Worm (Caenorhabditis elegans): ENCODE results near the gene E04F6.6.

DNA sequence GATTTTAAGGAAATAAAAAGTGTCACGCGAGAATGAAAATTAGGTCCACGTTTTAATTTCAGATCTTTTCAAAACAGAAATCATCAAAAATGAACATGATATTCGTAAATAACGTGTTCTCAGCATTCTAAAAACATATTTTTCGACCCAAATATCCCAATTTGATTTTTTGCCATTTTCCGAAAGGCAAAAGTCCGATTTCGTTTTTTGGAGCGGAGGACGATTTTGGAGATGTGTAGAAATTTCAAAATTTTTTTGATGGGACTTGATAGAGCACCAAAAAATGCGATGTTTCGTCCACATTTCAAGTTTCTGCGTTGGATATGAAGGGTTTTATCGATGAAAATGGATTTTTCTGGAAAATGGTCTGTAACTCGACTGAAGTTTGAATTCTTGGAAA, 31.3 kb upstream of the E04F6.6 start:
- TF ChIP-seq snpc-4 (GFP tag; optimal IDR thresholded peaks at IDR 0.05) (no peak), snpc-4 (tag; optimal IDR thresholded peaks at IDR 0.05) (no peak), Y56A3A.18 (GFP tag; IDR thresholded peaks at IDR 0.05) (no peak), lin-40 (tag; optimal IDR thresholded peaks at IDR 0.05) (no peak), xnd-1 (tag; optimal IDR thresholded peaks at IDR 0.05) (no peak), dpl-1 (GFP tag; optimal IDR thresholded peaks at IDR 0.05) (no peak), ama-1 (optimal IDR thresholded peaks at IDR 0.05) (no peak), ama-1 (GFP tag; optimal IDR thresholded peaks at IDR 0.05) (no peak), nhr-90 (tag; optimal IDR thresholded peaks at IDR 0.05) (no peak), aptf-3 (GFP tag; IDR thresholded peaks at IDR 0.05) (no peak), hlh-26 (GFP tag; conservative IDR thresholded peaks at IDR 0.05) (no peak), F23B12.7 (tag; optimal IDR thresholded peaks at IDR 0.05; ENCODE audit: insufficient read depth) (no peak), nhr-80 (tag; optimal IDR thresholded peaks at IDR 0.05) (no peak), C06A6.2 (GFP tag; conservative IDR thresholded peaks at IDR 0.05) (no peak), pha-4 (tag; optimal IDR thresholded peaks at IDR 0.05) (no peak), lin-26 (GFP tag; IDR thresholded peaks at IDR 0.05) (no peak)
